Fruit fly (Drosophila melanogaster): ENCODE measurements around the gene CG33644.
A peak's percentile ranks its signal among the peaks of the same experiment; 100 is the strongest.

DNA sequence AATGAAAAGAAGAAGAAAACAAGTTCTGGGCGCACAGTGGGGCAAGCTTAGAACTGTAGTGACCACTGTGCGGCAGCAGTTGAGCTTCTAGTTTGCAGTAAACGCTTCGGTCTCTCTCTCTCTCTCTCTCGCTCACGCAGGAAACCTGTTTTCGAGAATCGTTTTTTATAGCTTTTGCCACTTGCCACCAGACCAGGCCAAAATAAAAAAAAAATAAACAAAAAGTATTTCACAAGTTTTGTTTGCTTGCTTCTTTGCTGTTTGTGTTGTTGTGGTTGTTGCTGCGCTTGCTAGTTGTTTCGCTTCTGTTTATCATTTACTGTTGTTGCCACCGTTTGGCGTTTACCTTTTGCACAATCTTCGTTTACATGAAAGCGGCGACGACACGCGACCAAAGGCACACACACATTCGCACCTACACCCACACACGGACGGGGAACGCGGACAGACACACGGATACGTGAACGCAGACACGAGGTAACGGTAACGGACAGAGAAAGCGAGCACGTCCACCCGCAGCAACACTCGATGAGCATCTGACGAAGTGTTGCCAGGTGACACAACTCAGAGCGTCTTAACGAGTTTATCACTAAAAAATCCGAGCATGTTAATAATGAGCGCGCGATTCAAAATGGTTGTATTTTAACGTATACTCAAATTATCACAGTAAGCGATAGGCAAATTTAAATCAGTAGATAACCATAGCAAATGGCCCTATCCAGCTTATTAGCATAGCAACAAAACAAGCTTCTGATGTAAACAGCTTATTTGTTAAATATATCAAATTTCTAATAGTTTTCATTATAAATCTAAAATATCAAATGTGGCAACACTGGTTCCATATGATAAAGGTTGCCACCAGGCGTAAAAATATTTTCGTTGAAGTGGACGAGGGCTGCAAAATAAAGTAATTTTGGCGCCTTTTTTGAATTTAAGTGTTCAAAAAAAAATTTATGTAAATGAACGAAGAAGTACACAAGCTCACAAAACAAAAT, 17.2 kb downstream of the CG33644 start, which contains the start of gene B4:
- peak; percentile 91 for TF ChIP-seq ovo (GFP tag; optimal IDR thresholded peaks at IDR 0.05)
- peak; percentile 33 for TF ChIP-seq CG14711 (tag; optimal IDR thresholded peaks at IDR 0.05)
- peak; percentile 58 for TF ChIP-seq cic (GFP tag; optimal IDR thresholded peaks at IDR 0.05)
- peak; percentile 95 for TF ChIP-seq Mnt (GFP tag; optimal IDR thresholded peaks at IDR 0.05)
- no peak for TF ChIP-seq CG11617 (GFP tag; optimal IDR thresholded peaks at IDR 0.05)
- TF ChIP-seq tj (GFP tag; optimal IDR thresholded peaks at IDR 0.05): peak; percentile 61
- no peak for TF ChIP-seq Crg-1 (GFP tag; optimal IDR thresholded peaks at IDR 0.05)
- TF ChIP-seq cnc (optimal IDR thresholded peaks at IDR 0.05): no peak
- TF ChIP-seq pad (GFP tag; optimal IDR thresholded peaks at IDR 0.05): peak; percentile 17
- no peak for TF ChIP-seq CG5204 (GFP tag; optimal IDR thresholded peaks at IDR 0.05)
- peak; percentile 62 for TF ChIP-seq bab1 (GFP tag; optimal IDR thresholded peaks at IDR 0.05)
- peak; percentile 39 for TF ChIP-seq kay (GFP tag; ENCODE audit: borderline replicate concordance)
